Fruit fly (Drosophila melanogaster) whole organism, larva: ENCODE data around the gene nAChRbeta2.

Source experiments
- noc ChIP-seq: fragments of 200-800 bp; sonication (Bioruptor generic); optimal IDR thresholded peaks from 3 replicates; lab custom pipeline; 2019; ENCODE audit warnings: missing biosample characterization, mild to moderate bottlenecking, missing genetic modification characterization, moderate library complexity

Gene nAChRbeta2

DNA sequence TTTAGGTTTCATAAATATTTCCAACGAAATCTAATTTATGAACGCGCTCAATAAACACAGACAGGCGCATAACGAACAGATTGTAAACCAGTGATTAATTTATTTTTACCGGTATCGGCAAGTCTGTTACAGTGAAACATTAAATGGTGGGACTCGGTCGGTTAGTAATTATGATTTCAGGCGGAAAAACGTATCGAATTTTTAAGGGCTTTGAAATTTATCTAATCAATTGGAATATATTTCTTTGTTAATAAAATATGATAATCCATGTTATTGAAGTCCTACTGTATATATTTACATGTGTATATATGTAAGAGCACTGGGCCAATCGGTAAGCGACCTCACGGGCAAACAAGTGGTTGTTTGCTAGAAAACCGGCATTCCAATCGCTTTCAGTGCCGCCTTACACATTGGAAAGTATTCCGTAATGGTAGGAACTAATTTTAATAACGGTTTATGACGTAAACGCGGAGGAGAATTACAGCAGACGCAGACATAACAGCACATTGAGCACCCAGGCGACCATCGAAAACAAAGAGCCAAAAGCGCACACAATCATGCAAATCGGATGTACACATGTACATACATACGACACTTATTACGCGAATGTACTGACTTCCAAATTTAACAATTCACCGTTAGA is 28.2 kb upstream of the nAChRbeta2 start:
- peak; percentile 83 for TF ChIP-seq noc

DNA sequence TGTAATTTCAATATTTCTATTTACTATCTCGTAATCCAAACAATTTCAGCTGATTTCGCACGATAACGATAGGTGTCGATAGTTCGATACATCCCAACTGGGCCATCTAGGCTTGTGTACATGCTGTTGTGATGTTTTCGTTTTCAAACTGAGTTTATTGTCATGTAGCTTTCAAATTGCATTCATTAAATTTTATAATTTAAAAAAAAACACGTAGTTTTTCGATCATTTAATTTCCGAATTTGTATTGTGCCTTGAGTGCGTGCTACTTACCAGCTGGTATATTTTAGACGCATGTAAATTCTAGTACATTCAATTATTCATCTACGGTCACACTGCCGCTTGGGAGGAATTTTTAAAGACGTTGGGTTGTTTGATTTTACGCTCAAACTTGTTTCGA is 15.4 kb upstream of the nAChRbeta2 start, which contains the start of the genes CG13623 and ana1:
CG13623 (minus strand) TSS at position 231 of the 400 bp plus-strand sequence.
ana1 (plus strand) TSS at position 249 of the 400 bp plus-strand sequence.
- TF ChIP-seq noc, result no peak

DNA sequence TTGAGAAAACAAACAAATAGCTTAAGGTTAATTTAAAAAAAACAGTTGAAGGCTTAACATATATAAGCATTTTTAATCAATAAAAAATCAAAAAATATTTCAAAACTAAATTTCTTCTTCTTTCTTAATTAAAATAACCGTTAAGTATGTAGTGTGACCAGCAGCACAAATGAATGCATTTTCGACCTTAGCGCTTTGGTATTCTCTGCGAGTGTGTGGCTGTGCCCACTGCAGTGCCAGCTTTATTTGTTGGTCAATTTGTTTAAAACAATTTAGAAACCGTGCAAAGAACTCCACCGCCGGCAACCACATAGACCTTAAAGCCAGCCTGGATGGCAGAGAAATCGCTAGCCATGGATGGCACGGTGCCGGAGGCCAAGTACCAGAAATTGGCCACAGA is 12.9 kb upstream of the nAChRbeta2 start, which contains the start of gene CG6607:
CG6607 (plus strand) TSS at position 203 of the 400 bp plus-strand sequence.
- TF ChIP-seq noc, result no peak

DNA sequence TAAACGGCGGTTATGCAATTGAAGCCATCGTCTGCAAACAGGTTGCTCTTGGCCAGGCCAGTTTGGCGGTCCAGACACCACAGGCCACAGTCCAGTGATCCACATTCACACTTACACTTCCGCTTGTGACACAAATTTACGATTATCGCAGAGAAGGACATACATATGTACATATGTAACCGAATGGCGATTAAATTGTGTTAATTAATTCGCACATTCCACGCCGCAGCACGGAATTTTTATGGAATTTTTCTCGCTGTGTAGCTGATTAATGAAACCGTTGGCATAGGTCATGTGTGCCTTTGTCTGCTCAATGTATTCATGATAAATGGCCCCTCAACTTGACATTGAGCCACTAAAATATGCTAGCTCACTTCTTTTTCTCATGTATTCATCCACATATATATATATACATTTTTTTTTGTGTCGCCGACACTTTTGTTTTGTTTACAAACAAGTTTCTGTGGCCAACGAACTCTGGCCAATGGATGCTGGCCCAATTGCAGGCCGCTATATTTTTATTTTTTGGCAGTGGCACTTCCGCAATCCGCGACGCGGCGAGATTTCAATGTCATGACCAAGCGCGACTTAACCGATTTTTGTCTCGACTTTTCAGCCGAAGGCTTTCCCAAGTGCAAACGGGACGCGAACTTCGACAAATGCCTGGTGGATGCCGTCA is 11.2 kb upstream of the nAChRbeta2 start:
- TF ChIP-seq noc, result no peak

DNA sequence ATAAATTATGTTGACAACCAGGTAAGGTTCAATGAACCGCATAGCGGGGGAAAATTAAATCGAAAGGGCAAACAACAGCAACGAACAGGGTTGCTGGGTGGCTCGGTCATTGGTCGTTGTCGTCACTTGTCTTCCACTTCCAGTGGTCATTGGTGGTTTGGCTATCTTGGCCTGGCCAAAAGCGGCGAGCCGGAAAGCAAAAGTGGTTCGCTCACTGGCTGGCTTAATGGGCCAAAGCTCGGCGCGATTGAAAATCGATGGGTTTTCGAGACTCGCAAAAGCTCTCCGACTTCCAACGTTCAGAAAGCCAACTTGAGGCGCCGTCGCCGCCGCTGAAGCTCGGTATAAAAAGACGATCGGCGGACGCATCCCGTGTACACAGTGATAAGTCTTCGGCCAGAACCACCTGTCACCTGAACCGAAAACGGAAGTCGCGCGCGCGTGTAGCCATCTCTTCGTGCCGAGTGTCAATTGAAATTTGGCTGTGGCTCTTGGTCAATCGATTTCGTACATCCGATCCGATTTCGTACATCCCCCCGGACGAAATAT is 9.6 kb upstream of the nAChRbeta2 start, which contains the start of gene Jhbp12:
Jhbp12 (plus strand) TSS at position 369 of the 549 bp plus-strand sequence.
- TF ChIP-seq noc, result no peak

DNA sequence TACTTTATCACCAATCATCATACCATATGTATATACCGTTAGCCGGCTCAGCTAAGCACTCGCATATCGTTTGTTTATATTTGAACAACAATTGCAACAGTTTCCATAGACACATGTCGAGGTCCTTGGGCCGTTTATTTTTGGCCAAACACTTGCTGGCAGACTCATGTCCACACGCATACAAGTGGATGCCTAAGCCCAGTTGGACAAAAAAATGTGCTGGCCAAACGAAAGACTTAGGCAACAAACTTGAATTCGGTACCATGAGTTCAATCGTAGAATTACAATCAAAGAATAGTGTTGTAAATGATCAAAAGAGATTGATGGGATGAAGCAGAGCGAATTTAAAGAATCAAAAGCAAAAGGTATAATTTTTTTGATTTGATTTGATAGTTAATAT is 8.7 kb upstream of the nAChRbeta2 start, which contains the start of gene CG13622:
CG13622 (minus strand) TSS at position 101 of the 400 bp plus-strand sequence.
- TF ChIP-seq noc, result no peak

DNA sequence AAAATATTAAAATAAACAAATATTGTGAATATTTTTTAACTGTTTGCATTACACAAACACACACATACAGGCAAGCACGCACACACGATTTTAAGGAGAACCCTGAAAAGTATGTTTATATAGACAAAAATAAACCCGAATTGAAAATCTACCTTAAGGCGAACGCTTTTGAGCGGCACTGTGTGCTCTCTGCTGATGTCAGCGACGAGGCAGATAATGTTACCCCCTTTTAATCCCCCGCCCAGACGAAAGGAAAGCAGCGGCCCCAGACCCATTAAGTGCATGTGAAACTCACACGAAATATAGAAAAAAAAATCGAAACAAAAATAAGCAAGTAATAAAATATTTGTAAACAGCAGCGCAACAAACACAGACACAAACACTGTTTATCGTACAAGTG is 6.4 kb upstream of the nAChRbeta2 start:
- no peak for TF ChIP-seq noc

DNA sequence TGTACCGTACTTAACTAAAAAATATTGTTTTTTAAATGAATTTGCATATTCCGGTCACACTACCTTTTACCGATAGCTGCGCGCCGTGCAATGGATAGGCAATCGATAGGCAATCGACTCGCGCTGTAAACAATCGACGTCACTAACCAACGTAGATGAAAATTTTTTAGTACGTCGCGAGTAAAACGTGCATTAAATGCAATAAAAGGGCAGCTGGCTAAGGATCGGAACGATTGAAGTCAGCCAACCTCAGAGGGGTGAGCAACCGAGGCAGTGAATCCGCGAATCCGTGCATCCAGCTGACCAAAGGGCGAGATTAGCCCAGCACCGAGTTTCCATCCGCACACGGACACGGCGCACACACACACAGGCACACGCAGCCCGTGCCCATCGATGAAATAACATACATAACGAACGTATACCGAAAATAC is 3.3 kb upstream of the nAChRbeta2 start, which contains the start of gene Pp1alpha-96A:
Pp1alpha-96A (plus strand) TSS at position 121 of the 431 bp plus-strand sequence.
- TF ChIP-seq noc, result no peak

DNA sequence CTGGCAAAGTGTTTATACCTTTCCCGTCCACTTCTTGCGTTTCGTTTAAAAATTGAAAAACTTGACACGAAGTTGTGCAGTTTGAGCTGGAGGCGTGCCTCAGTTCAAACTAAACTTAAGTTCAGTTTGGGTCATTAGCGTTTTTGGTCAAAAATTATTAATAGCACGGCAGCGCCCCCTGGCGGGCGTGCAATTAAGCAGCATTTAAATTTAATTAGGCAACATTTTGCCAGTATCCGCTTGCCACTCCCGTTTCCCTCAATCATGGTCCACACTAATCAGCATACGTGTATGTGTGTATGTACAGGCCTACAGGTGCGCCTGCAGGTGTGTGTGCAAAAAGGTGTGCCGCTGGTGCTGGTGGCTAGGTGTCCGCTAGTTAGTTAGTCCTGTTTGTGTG is 11.3 kb downstream of the nAChRbeta2 start:
- no peak for TF ChIP-seq noc

DNA sequence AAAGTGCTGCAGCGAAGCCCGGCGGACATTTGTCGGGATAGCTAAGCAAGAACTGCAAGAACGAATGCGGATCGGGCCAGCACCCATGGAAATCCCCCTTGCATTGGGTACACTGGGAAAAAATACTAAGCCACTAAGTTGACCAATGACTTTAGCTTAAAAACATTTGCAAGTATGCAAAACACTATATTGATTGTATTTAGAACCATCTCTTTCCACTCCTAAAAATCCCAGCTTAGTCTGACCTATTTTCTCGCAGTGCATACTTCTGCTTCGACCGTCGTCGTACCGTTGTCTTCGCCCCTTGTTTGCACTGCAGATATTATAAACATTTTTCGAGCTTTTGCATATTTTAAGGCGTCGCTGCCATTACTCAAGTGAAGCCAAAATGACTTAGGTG is 18.8 kb downstream of the nAChRbeta2 start:
- TF ChIP-seq noc, result no peak

DNA sequence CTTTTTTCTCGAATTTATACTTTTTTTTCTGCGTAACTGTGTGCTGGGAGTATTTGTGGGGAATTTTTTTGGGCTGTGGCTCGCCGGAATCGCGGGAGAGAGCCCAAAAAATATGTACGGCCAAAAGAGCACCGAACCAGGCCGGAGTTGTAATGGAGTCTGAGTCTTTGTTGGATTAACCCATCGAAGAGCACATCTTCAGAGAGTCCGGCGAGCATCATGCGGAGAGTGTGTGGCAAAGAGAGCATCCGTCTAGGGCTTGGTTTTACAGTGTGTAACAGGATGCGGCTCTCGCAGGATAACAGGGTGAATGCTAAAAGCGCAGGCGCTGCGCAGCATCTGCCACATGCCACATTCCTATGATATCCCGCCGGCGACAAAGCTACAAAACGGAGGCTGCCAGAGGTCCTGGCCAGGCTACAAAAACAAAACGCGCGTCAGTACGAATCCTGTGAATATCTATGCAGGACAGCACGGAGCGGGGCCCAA is 29.9 kb downstream of the nAChRbeta2 start, which contains the start of gene nAChRalpha2:
nAChRalpha2 (plus strand) TSS at position 439 of the 489 bp plus-strand sequence.
- no peak for TF ChIP-seq noc

DNA sequence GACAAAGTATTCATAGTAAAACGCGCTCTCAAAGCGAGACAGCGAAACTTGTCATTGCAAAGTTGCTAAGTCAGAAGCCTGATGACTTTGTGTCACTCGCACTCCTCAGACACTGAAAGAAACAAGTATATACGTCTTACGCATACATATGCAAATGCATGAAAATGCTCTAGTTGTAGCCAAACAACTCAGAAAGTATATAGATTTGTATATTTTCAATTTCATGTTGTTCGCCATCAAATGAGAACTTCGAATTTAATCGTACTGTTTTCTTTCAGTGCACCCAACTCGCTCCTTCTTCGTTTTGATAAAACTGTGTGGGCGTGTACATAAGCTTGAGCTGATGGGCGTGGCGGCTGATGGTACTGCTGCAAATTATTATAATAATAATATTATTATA is 33.9 kb downstream of the nAChRbeta2 start:
- no peak for TF ChIP-seq noc

DNA sequence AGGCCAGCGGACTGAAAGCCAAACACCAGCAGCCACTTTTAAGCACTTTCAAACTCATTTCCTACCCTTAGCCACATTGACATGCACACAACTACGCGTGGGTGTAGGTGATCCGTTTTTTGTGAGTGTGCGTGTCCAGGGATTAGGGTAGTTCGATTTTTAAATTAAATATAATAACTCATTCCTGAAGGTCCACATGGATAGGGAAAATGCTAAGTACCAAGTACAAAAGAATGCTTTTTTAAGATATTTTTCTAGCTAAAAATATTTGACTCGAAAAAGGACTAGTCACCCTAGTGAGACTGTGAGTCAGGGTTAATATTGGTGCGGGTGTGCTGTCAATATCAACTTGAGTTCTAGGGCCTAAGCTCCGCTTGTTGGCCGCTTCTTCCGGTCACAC is 40.1 kb downstream of the nAChRbeta2 start:
- TF ChIP-seq noc, result no peak

DNA sequence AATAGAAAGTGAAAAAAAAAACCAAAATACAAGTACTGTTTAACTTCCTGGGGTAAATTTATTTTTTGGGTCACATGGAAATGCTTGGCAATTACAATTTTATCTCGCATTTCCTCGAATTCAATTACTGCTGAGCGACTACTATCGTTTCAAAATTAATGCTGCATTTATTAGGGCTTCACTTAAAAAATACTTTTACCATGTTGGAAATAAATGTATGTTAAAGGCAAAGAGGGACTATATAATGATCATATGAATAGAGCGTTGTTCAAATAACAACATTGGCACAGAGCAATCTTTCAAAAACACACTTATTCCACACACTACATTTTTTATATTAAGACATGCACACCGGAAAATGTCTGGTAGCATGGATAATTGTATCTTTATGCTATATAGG is 45.8 kb downstream of the nAChRbeta2 start, which contains the start of gene CG31128:
CG31128 (plus strand) TSS at position 301 of the 400 bp plus-strand sequence.
- no peak for TF ChIP-seq noc

DNA sequence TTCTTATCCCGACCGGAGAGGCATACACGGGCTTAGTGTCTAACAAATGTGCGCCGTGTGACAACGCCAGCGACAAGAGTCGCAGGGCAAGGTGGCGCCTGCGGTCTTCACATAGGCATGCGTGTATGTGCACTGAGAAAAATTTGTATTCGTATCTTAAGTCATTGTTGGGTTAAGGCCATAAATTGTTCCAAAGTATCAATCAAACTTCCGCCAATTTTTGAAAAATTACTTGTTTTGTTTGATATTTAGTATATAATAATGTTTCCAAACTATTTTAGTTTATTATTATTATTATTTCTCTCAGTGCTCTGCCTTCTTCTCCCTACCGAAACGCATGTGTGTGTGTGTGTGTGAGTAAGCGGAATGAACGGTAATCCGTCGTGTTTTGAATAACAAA is 47.7 kb downstream of the nAChRbeta2 start:
- TF ChIP-seq noc, result no peak
